Worm (Caenorhabditis elegans) whole organism, young adult: ENCODE results near the gene hlh-25.

Experiments
- B0336.3 ChIP-seq: fragments of 200-800 bp; sonication (Bioruptor generic); IDR thresholded peaks from 2 replicates; pipeline ENCODE4 v1.3.6; 2022; ENCODE audit warnings: missing genetic modification characterization, missing compliant biosample characterization
- F37B4.10 ChIP-seq: fragments of 200-800 bp; sonication (Bioruptor generic); IDR thresholded peaks from 2 replicates; pipeline ENCODE4 v1.3.6; 2022; ENCODE audit warnings: missing genetic modification characterization, missing compliant biosample characterization
- F39B2.1 ChIP-seq: fragments of 200-800 bp; sonication (Bioruptor generic); IDR thresholded peaks from 2 replicates; pipeline ENCODE4 v1.3.6; 2022; ENCODE audit warnings: missing genetic modification reagents, missing genetic modification characterization, missing compliant biosample characterization
- F52B5.7 ChIP-seq: sonication (generic microtip); optimal IDR thresholded peaks from 2 replicates; lab custom pipeline; 2016; ENCODE audit warnings: mild to moderate bottlenecking, missing genetic modification characterization, missing compliant biosample characterization
- F57A8.1 ChIP-seq: fragments of 200-800 bp; sonication (Bioruptor generic); optimal IDR thresholded peaks from 2 replicates; lab custom pipeline; 2018; ENCODE audit warnings: mild to moderate bottlenecking, missing genetic modification characterization, moderate library complexity, missing compliant biosample characterization
- Y53G8AR.9 ChIP-seq: fragments of 200-800 bp; sonication (Bioruptor generic); conservative IDR thresholded peaks from 2 replicates; pipeline ENCODE4 v1.3.6; 2022; ENCODE audit warnings: missing genetic modification reagents, missing genetic modification characterization, missing compliant biosample characterization
- Y67H2A.10 ChIP-seq: fragments of 200-800 bp; sonication (Bioruptor generic); conservative IDR thresholded peaks from 2 replicates; pipeline ENCODE4 v1.3.6; 2022; ENCODE audit warnings: missing genetic modification reagents, missing genetic modification characterization, missing compliant biosample characterization
- aptf-2 ChIP-seq: fragments of 200-800 bp; sonication (Bioruptor generic); conservative IDR thresholded peaks from 2 replicates; pipeline ENCODE4 v1.3.6; 2022; ENCODE audit warnings: missing genetic modification reagents, missing genetic modification characterization, missing compliant biosample characterization
- atf-7 ChIP-seq: sonication (generic microtip); optimal IDR thresholded peaks from 2 replicates; lab custom pipeline; 2017; ENCODE audit warnings: mild to moderate bottlenecking, missing genetic modification characterization, missing compliant biosample characterization
- attf-3 ChIP-seq: fragments of 200-800 bp; sonication (Bioruptor generic); conservative IDR thresholded peaks from 2 replicates; pipeline ENCODE4 v1.3.6; 2022; ENCODE audit warnings: missing genetic modification reagents, missing genetic modification characterization, missing compliant biosample characterization
- bed-2 ChIP-seq: fragments of 200-800 bp; sonication (Bioruptor generic); IDR thresholded peaks from 2 replicates; pipeline ENCODE4 v1.3.6; 2022; ENCODE audit warnings: missing genetic modification reagents, missing genetic modification characterization, missing compliant biosample characterization
- ceh-27 ChIP-seq: fragments of 200-800 bp; sonication (Bioruptor generic); optimal IDR thresholded peaks from 2 replicates; lab custom pipeline; 2018; ENCODE audit warnings: mild to moderate bottlenecking, missing genetic modification characterization, moderate library complexity, missing compliant biosample characterization
- ceh-79 ChIP-seq: sonication (generic microtip); optimal IDR thresholded peaks from 2 replicates; lab custom pipeline; 2017; ENCODE audit warnings: mild to moderate bottlenecking, missing genetic modification characterization, missing compliant biosample characterization
- chd-7 ChIP-seq: sonication (generic microtip); optimal IDR thresholded peaks from 2 replicates; lab custom pipeline; 2016; ENCODE audit warnings: mild to moderate bottlenecking, missing genetic modification characterization, moderate library complexity, missing compliant biosample characterization
- dox-1 ChIP-seq: fragments of 200-800 bp; sonication (Bioruptor generic); IDR thresholded peaks from 2 replicates; pipeline ENCODE4 v1.3.6; 2022; ENCODE audit warnings: missing genetic modification reagents, missing genetic modification characterization, missing compliant biosample characterization
- dpff-1 ChIP-seq: sonication (generic microtip); optimal IDR thresholded peaks from 2 replicates; lab custom pipeline; 2017; ENCODE audit warnings: mild to moderate bottlenecking, missing genetic modification characterization, missing compliant biosample characterization
- dpl-1 ChIP-seq: fragments of 150-350 bp; optimal IDR thresholded peaks from 2 replicates; lab custom pipeline; 2014; ENCODE audit warnings: missing biosample characterization, missing genetic modification reagents, missing genetic modification characterization
- egl-18 ChIP-seq: fragments of 200-800 bp; sonication (Bioruptor generic); IDR thresholded peaks from 2 replicates; pipeline ENCODE4 v1.3.6; 2022; ENCODE audit warnings: missing genetic modification reagents, missing genetic modification characterization, missing compliant biosample characterization
- egl-44 ChIP-seq: fragments of 200-800 bp; sonication (Bioruptor generic); IDR thresholded peaks from 2 replicates; pipeline ENCODE4 v1.3.6; 2022; ENCODE audit warnings: missing genetic modification reagents, missing genetic modification characterization, missing compliant biosample characterization
- ekl-4 ChIP-seq: fragments of 200-800 bp; sonication (Bioruptor generic); IDR thresholded peaks from 2 replicates; pipeline ENCODE4 v1.3.6; 2022; ENCODE audit warnings: missing genetic modification reagents, missing genetic modification characterization, missing compliant biosample characterization
- ets-4 ChIP-seq: fragments of 200-800 bp; sonication (Bioruptor generic); optimal IDR thresholded peaks from 2 replicates; lab custom pipeline; 2018; ENCODE audit warnings: mild to moderate bottlenecking, missing genetic modification characterization, missing compliant biosample characterization
- gei-17 ChIP-seq: fragments of 200-800 bp; sonication (Bioruptor generic); optimal IDR thresholded peaks from 2 replicates; lab custom pipeline; 2018; ENCODE audit warnings: mild to moderate bottlenecking, missing genetic modification characterization, missing compliant biosample characterization
- hlh-26 ChIP-seq: fragments of 200-800 bp; sonication (Bioruptor generic); conservative IDR thresholded peaks from 2 replicates; pipeline ENCODE4 v1.3.6; 2022; ENCODE audit warnings: missing genetic modification reagents, missing genetic modification characterization, missing compliant biosample characterization
- hmg-1.2 ChIP-seq: fragments of 200-800 bp; sonication (Bioruptor generic); IDR thresholded peaks from 2 replicates; pipeline ENCODE4 v1.3.6; 2022; ENCODE audit warnings: missing genetic modification reagents, missing genetic modification characterization, missing compliant biosample characterization
- hsf-1 ChIP-seq: fragments of 200-800 bp; sonication (Bioruptor generic); IDR thresholded peaks from 2 replicates; pipeline ENCODE4 v1.3.6; 2022; ENCODE audit warnings: missing genetic modification reagents, missing genetic modification characterization, missing compliant biosample characterization
- lin-26 ChIP-seq: fragments of 200-800 bp; sonication (Bioruptor generic); IDR thresholded peaks from 2 replicates; pipeline ENCODE4 v1.3.6; 2022; ENCODE audit warnings: missing genetic modification reagents, missing genetic modification characterization, missing compliant biosample characterization
- lin-40 ChIP-seq: sonication (generic microtip); optimal IDR thresholded peaks from 2 replicates; lab custom pipeline; 2016; ENCODE audit warnings: missing genetic modification characterization, mild to moderate bottlenecking, missing compliant biosample characterization, missing genotype, missing genetic modification reagents
- lsl-1 ChIP-seq: fragments of 200-800 bp; sonication (Bioruptor generic); optimal IDR thresholded peaks from 2 replicates; lab custom pipeline; 2018; ENCODE audit warnings: mild to moderate bottlenecking, missing genetic modification characterization, moderate library complexity, missing compliant biosample characterization
- lsy-27 ChIP-seq: sonication (generic microtip); optimal IDR thresholded peaks from 2 replicates; lab custom pipeline; 2017; ENCODE audit warnings: missing genetic modification characterization, mild to moderate bottlenecking, missing compliant biosample characterization, antibody characterized with exemption, missing genotype, borderline replicate concordance; ENCODE audit not compliant: insufficient read depth
- madf-3 ChIP-seq: fragments of 200-800 bp; sonication (Bioruptor generic); IDR thresholded peaks from 2 replicates; pipeline ENCODE4 v1.3.6; 2022; ENCODE audit warnings: missing genetic modification reagents, missing genetic modification characterization, missing compliant biosample characterization
- madf-6 ChIP-seq: fragments of 200-800 bp; sonication (Bioruptor generic); IDR thresholded peaks from 2 replicates; pipeline ENCODE4 v1.3.6; 2022; ENCODE audit warnings: missing genetic modification reagents, missing genetic modification characterization, missing compliant biosample characterization
- mel-28 ChIP-seq: sonication (generic microtip); optimal IDR thresholded peaks from 2 replicates; lab custom pipeline; 2016; ENCODE audit warnings: borderline replicate concordance, mild to moderate bottlenecking, missing genetic modification characterization, missing compliant biosample characterization
- rpc-1 ChIP-seq, 2 experiments: fragments of 150-350 bp in 1 of 2; sonication (generic microtip) in 1 of 2; optimal IDR thresholded peaks; 2 replicates each; lab custom pipeline; 2014 to 2018; ENCODE audit warnings: missing biosample characterization in 1 of 2, missing genetic modification characterization in 1 of 2, missing genetic modification reagents in 1 of 2, missing genotype in 1 of 2
- snpc-1.1 ChIP-seq: sonication (generic microtip); optimal IDR thresholded peaks from 2 replicates; lab custom pipeline; 2017; ENCODE audit warnings: missing genetic modification characterization, mild to moderate bottlenecking, missing compliant biosample characterization, antibody characterized with exemption, moderate library complexity, missing genotype, missing genetic modification reagents; ENCODE audit not compliant: insufficient read depth
- snpc-4 ChIP-seq, 5 experiments: fragments of 150-350 bp in 1 of 5; sonication (generic microtip) in 4 of 5; optimal IDR thresholded peaks; 2 replicates each; lab custom pipeline; 2014 to 2018; ENCODE audit warnings: missing genetic modification characterization in 5 of 5, missing biosample characterization in 3 of 5, antibody characterized with exemption in 2 of 5, mild to moderate bottlenecking in 2 of 5, missing compliant biosample characterization in 2 of 5, missing genotype in 2 of 5, moderate library complexity in 2 of 5, missing genetic modification reagents in 1 of 5
- tbp1 ChIP-seq: fragments of 200-800 bp; sonication (Bioruptor generic); optimal IDR thresholded peaks from 2 replicates; lab custom pipeline; 2018; ENCODE audit warnings: mild to moderate bottlenecking, missing genetic modification characterization, missing compliant biosample characterization
- tlf-1 ChIP-seq: fragments of 200-800 bp; sonication (Bioruptor generic); optimal IDR thresholded peaks from 2 replicates; lab custom pipeline; 2018; ENCODE audit warnings: mild to moderate bottlenecking, missing genetic modification characterization, missing compliant biosample characterization
- unc-130 ChIP-seq: sonication (generic microtip); optimal IDR thresholded peaks from 2 replicates; lab custom pipeline; 2016; ENCODE audit warnings: missing genetic modification reagents, missing genetic modification characterization, missing compliant biosample characterization
- xnd-1 ChIP-seq: sonication (generic microtip); optimal IDR thresholded peaks from 2 replicates; lab custom pipeline; 2016; ENCODE audit warnings: missing genotype, missing genetic modification reagents, missing genetic modification characterization, missing compliant biosample characterization
- zim-3 ChIP-seq: sonication (generic microtip); optimal IDR thresholded peaks from 2 replicates; lab custom pipeline; 2017; ENCODE audit warnings: mild to moderate bottlenecking, missing genetic modification characterization, moderate library complexity, missing compliant biosample characterization
- ztf-26 ChIP-seq: sonication (generic microtip); optimal IDR thresholded peaks from 2 replicates; lab custom pipeline; 2017; ENCODE audit warnings: missing genetic modification characterization, missing compliant biosample characterization

The hlh-25 gene

ce11 chrII:5497541-5497940, 37.5 kb upstream of the hlh-25 start (continued):
- TF ChIP-seq hmg-1.2 (GFP tag; lab: Robert Waterston, UW) (0 out of 2 replicates have a peak, but pooled peaks have one; percentile 18), lin-26 (GFP tag; lab: Robert Waterston, UW) (0 out of 2 replicates have a peak, but pooled peaks have one; percentile 44), dpff-1 (tag; lab: Kevin White, UChicago) (no peak), ets-4 (no peak), xnd-1 (tag; lab: Kevin White, UChicago) (peak; percentile 44), tlf-1 (GFP tag; lab: Kevin White, UChicago) (no peak), hsf-1 (GFP tag; lab: Robert Waterston, UW) (no peak), dpl-1 (GFP tag; lab: Kevin White, UChicago) (peak; percentile 14), madf-3 (peak; percentile 51; the same call in 1 of the 2 replicates), egl-18 (GFP tag; lab: Robert Waterston, UW) (no peak), zim-3 (tag; lab: Kevin White, UChicago) (no peak)
- TF ChIP-seq, all 124 proteins: peak for 10

ce11 chrII:5498156-5498739, 36.8 kb upstream of the hlh-25 start, which contains the start of the genes suex-1 and F12A10.9:
suex-1 (minus strand) TSS chrII:5498256.
F12A10.9 (plus strand) TSS chrII:5498689.
- TF ChIP-seq unc-130 (GFP tag; lab: Kevin White, UChicago) (no peak), mel-28 (no peak)

ce11 chrII:5500470-5500869, 34.6 kb upstream of the hlh-25 start, which contains the start of gene fzy-1:
fzy-1 (plus strand) TSS chrII:5500770.
- no peak for TF ChIP-seq ceh-27 (GFP tag; lab: Kevin White, UChicago)
- no peak for TF ChIP-seq atf-7
- TF ChIP-seq F37B4.10 (GFP tag; lab: Robert Waterston, UW): no peak
- no peak for TF ChIP-seq aptf-2 (GFP tag; lab: Robert Waterston, UW)
- TF ChIP-seq ceh-79: no peak
- TF ChIP-seq Y67H2A.10 (GFP tag; lab: Robert Waterston, UW): no peak
- TF ChIP-seq lsy-27 (tag; lab: Kevin White, UChicago): no peak
- no peak for TF ChIP-seq ztf-26
- no peak for TF ChIP-seq tbp1 (GFP tag; lab: Kevin White, UChicago)
- no peak for TF ChIP-seq ekl-4
- TF ChIP-seq dox-1 (GFP tag; lab: Robert Waterston, UW): no peak
- no peak for TF ChIP-seq lin-40
- TF ChIP-seq lin-26 (GFP tag; lab: Robert Waterston, UW): no peak
- TF ChIP-seq Y53G8AR.9 (GFP tag; lab: Robert Waterston, UW): no peak

- TF ChIP-seq egl-44 (GFP tag; lab: Robert Waterston, UW): no peak
- no peak for TF ChIP-seq hlh-26 (GFP tag; lab: Robert Waterston, UW)
- TF ChIP-seq F39B2.1: no peak
- TF ChIP-seq lin-40: no peak
- peak; percentile 70 for TF ChIP-seq xnd-1 (tag; lab: Kevin White, UChicago)
- TF ChIP-seq chd-7: no peak
- TF ChIP-seq Y67H2A.10 (GFP tag; lab: Robert Waterston, UW): no peak
- TF ChIP-seq rpc-1 (optimal IDR thresholded peaks at IDR 0.05; lab: Kevin White, UChicago): no peak
- TF ChIP-seq rpc-1 (tag; optimal IDR thresholded peaks at IDR 0.05; lab: Kevin White, UChicago): no peak
- no peak for TF ChIP-seq F52B5.7 (tag; lab: Kevin White, UChicago)
- no peak for TF ChIP-seq attf-3
- TF ChIP-seq atf-7: no peak
- peak; percentile 93 for TF ChIP-seq lsl-1
- no peak for TF ChIP-seq dpl-1 (GFP tag; lab: Kevin White, UChicago)
- TF ChIP-seq B0336.3 (GFP tag; lab: Robert Waterston, UW): no peak
- TF ChIP-seq madf-6 (GFP tag; lab: Robert Waterston, UW): peak; percentile 87
- TF ChIP-seq bed-2 (GFP tag; lab: Robert Waterston, UW): no peak
- no peak for TF ChIP-seq gei-17 (GFP tag; lab: Kevin White, UChicago)
- TF ChIP-seq snpc-4 (GFP tag; optimal IDR thresholded peaks at IDR 0.05; lab: Kevin White, UChicago): peak; percentile 22
- no peak for TF ChIP-seq snpc-4 (tag; optimal IDR thresholded peaks at IDR 0.05; lab: Kevin White, UChicago)
- TF ChIP-seq F57A8.1: no peak
- TF ChIP-seq snpc-1.1 (tag; lab: Kevin White, UChicago): no peak
Measured at ce11 chrII:5500986-5501657, 33.9 kb upstream of the hlh-25 start, which contains the start of gene F12A10.8. F12A10.8 (minus strand) TSS chrII:5501064.
